Worm (Caenorhabditis elegans) whole organism, L4 larva: ENCODE measurements around the gene ifbp-1.

ENCODE experiments used
- F44E2.7 ChIP-seq: fragments of 200-800 bp; sonication (Bioruptor generic); IDR thresholded peaks from 2 replicates; pipeline ENCODE4 v2.1.2; 2022; ENCODE audit warnings: missing genetic modification characterization, missing compliant biosample characterization
- ceh-32 ChIP-seq: sonication (generic microtip); optimal IDR thresholded peaks from 2 replicates; lab custom pipeline; 2016; ENCODE audit warnings: mild to moderate bottlenecking, missing genetic modification characterization, missing compliant biosample characterization; ENCODE audit not compliant: poor library complexity
- daf-8 ChIP-seq: fragments of 200-800 bp; sonication (Bioruptor generic); IDR thresholded peaks from 2 replicates; pipeline ENCODE4 v1.3.6; 2022; ENCODE audit warnings: missing genetic modification characterization, missing compliant biosample characterization
- egl-27 ChIP-seq: sonication (generic microtip); optimal IDR thresholded peaks from 3 replicates; lab custom pipeline; 2017; ENCODE audit warnings: missing biosample characterization, missing genetic modification reagents, missing genetic modification characterization
- mxl-3 ChIP-seq: fragments of 200-800 bp; sonication (Bioruptor generic); optimal IDR thresholded peaks from 2 replicates; lab custom pipeline; 2018; ENCODE audit warnings: mild to moderate bottlenecking, missing genetic modification characterization, missing compliant biosample characterization
- nhr-6 ChIP-seq: fragments of 150-350 bp; optimal IDR thresholded peaks from 2 replicates; lab custom pipeline; 2014; ENCODE audit warnings: missing biosample characterization, missing genetic modification characterization
- pha-4 ChIP-seq, 2 experiments: fragments of 150-350 bp in 1 of 2; fragments of 200-800 bp in 1 of 2; sonication (Bioruptor generic) in 1 of 2; IDR thresholded peaks in 1 of 2; optimal IDR thresholded peaks in 1 of 2; 2 replicates each; pipeline versions ENCODE4 v1.3.6 to Lab custom; 2014 to 2022; ENCODE audit warnings: missing genetic modification characterization in 2 of 2, missing genetic modification reagents in 2 of 2, missing biosample characterization in 1 of 2, missing compliant biosample characterization in 1 of 2

ce11 chrV:13357652-13358281, 22.3 kb downstream of the ifbp-1 start, which contains the start of gene F32H5.1:
- TF ChIP-seq nhr-6 (tag; lab: Kevin White, UChicago) (no peak), daf-8 (GFP tag; lab: Robert Waterston, UW) (no peak), egl-27 (tag; lab: Kevin White, UChicago) (no peak), F44E2.7 (GFP tag; lab: Robert Waterston, UW) (no peak), mxl-3 (GFP tag; lab: Kevin White, UChicago) (no peak), pha-4 (GFP tag; IDR thresholded peaks at IDR 0.05; lab: Robert Waterston, UW) (no peak), pha-4 (tag; optimal IDR thresholded peaks at IDR 0.05; lab: Kevin White, UChicago) (no peak), ceh-32 (tag; lab: Kevin White, UChicago) (no peak)
